Worm (Caenorhabditis elegans) whole organism, early embryonic: ENCODE measurements around the gene exos-4.1.

ENCODE experiments used
- B0310.2 ChIP-seq: sonication (generic microtip); optimal IDR thresholded peaks from 2 replicates; lab custom pipeline; 2016; ENCODE audit warnings: mild to moderate bottlenecking, missing genetic modification characterization, missing compliant biosample characterization
- F13C5.2 ChIP-seq: sonication (generic microtip); optimal IDR thresholded peaks from 2 replicates; lab custom pipeline; 2017; ENCODE audit warnings: mild to moderate bottlenecking, missing genetic modification characterization, inconsistent platforms, missing compliant biosample characterization
- aly-1 ChIP-seq: sonication (generic microtip); optimal IDR thresholded peaks from 2 replicates; lab custom pipeline; 2016; ENCODE audit warnings: missing genetic modification characterization, missing compliant biosample characterization
- ama-1 ChIP-seq: fragments of 150-350 bp; optimal IDR thresholded peaks from 2 replicates; lab custom pipeline; 2014
- ceh-13 ChIP-seq: fragments of 200-800 bp; sonication (Bioruptor generic); optimal IDR thresholded peaks from 2 replicates; lab custom pipeline; 2018; ENCODE audit warnings: mild to moderate bottlenecking, missing genetic modification characterization, missing compliant biosample characterization
- ceh-36 ChIP-seq: sonication (generic microtip); optimal IDR thresholded peaks from 2 replicates; lab custom pipeline; 2016; ENCODE audit warnings: missing genetic modification characterization, inconsistent platforms, missing compliant biosample characterization
- ets-7 ChIP-seq: sonication (generic microtip); optimal IDR thresholded peaks from 2 replicates; lab custom pipeline; 2016; ENCODE audit warnings: missing genotype, missing genetic modification characterization, missing compliant biosample characterization
- flt-1 ChIP-seq: fragments of 200-800 bp; sonication (Bioruptor generic); IDR thresholded peaks from 2 replicates; pipeline ENCODE4 v1.3.6; 2022; ENCODE audit warnings: missing genetic modification characterization, missing compliant biosample characterization
- hmbx-1 ChIP-seq: sonication (generic microtip); optimal IDR thresholded peaks from 2 replicates; lab custom pipeline; 2016; ENCODE audit warnings: mild to moderate bottlenecking, missing genetic modification characterization, missing compliant biosample characterization
- hmg-4 ChIP-seq: fragments of 200-800 bp; sonication (Bioruptor generic); optimal IDR thresholded peaks from 2 replicates; lab custom pipeline; 2018; ENCODE audit warnings: mild to moderate bottlenecking, missing genetic modification characterization, missing compliant biosample characterization
- hnd-1 ChIP-seq: sonication (generic microtip); optimal IDR thresholded peaks from 2 replicates; lab custom pipeline; 2016; ENCODE audit warnings: missing genetic modification characterization, missing compliant biosample characterization
- pes-1 ChIP-seq: fragments of 200-800 bp; sonication (Bioruptor generic); IDR thresholded peaks from 2 replicates; pipeline ENCODE4 v1.3.6; 2022; ENCODE audit warnings: missing genetic modification reagents, missing genetic modification characterization, missing compliant biosample characterization
- scrt-1 ChIP-seq: fragments of 200-800 bp; sonication (Bioruptor generic); IDR thresholded peaks from 2 replicates; pipeline ENCODE4 v1.3.6; 2022; ENCODE audit warnings: missing genetic modification characterization, missing compliant biosample characterization
- sea-1 ChIP-seq: fragments of 200-800 bp; sonication (Bioruptor generic); conservative IDR thresholded peaks from 2 replicates; pipeline ENCODE4 v1.3.6; 2022; ENCODE audit warnings: missing genetic modification characterization, missing compliant biosample characterization
- tbx-11 ChIP-seq: fragments of 200-800 bp; sonication (Bioruptor generic); IDR thresholded peaks from 2 replicates; pipeline ENCODE4 v1.3.6; 2022; ENCODE audit warnings: missing genetic modification characterization, missing compliant biosample characterization
- tbx-37 ChIP-seq: fragments of 200-800 bp; sonication (Bioruptor generic); conservative IDR thresholded peaks from 2 replicates; pipeline ENCODE4 v1.3.6; 2022; ENCODE audit warnings: missing genetic modification reagents, missing genetic modification characterization, missing compliant biosample characterization
- tra-4 ChIP-seq: sonication (generic microtip); optimal IDR thresholded peaks from 2 replicates; lab custom pipeline; 2017; ENCODE audit warnings: missing genetic modification characterization, missing compliant biosample characterization

The exos-4.1 gene

ce11 chrIV:13078342-13078741 lies 20.5 kb upstream of the exos-4.1 start:
- TF ChIP-seq sea-1 (GFP tag; lab: Robert Waterston, UW): no peak
- TF ChIP-seq B0310.2 (tag; lab: Kevin White, UChicago): no peak
- no peak for TF ChIP-seq ceh-36 (tag; lab: Kevin White, UChicago)
- no peak for TF ChIP-seq F13C5.2 (tag; lab: Kevin White, UChicago)
- TF ChIP-seq pes-1: no peak
- no peak for TF ChIP-seq hmbx-1
- TF ChIP-seq flt-1 (GFP tag; lab: Robert Waterston, UW): no peak
- no peak for TF ChIP-seq hnd-1 (tag; lab: Kevin White, UChicago)
- TF ChIP-seq ets-7 (tag; lab: Kevin White, UChicago): no peak
- no peak for TF ChIP-seq aly-1
- TF ChIP-seq ama-1 (lab: Kevin White, UChicago): no peak
- TF ChIP-seq ceh-13 (GFP tag; lab: Kevin White, UChicago): no peak
- TF ChIP-seq scrt-1 (GFP tag; lab: Robert Waterston, UW): no peak
- no peak for TF ChIP-seq tbx-11 (GFP tag; lab: Robert Waterston, UW)
- no peak for TF ChIP-seq hmg-4 (GFP tag; lab: Kevin White, UChicago)
- TF ChIP-seq tra-4 (tag; lab: Kevin White, UChicago): no peak
- TF ChIP-seq tbx-37 (GFP tag; lab: Robert Waterston, UW): no peak

- TF ChIP-seq tra-4 (tag; lab: Kevin White, UChicago) (no peak), B0310.2 (tag; lab: Kevin White, UChicago) (no peak), scrt-1 (GFP tag; lab: Robert Waterston, UW) (no peak), hnd-1 (tag; lab: Kevin White, UChicago) (no peak), F13C5.2 (tag; lab: Kevin White, UChicago) (no peak), ama-1 (lab: Kevin White, UChicago) (no peak)
These were observed 19.7 kb upstream of the exos-4.1 start, which contains the start of gene C39E9.8 for ce11 chrIV:13079119-13079518. Gene C39E9.8, plus strand, starts transcription at chrIV:13079446.

ce11 chrIV:13080185-13080584 lies 18.6 kb upstream of the exos-4.1 start:
- TF ChIP-seq flt-1 (GFP tag; lab: Robert Waterston, UW) (no peak), ceh-36 (tag; lab: Kevin White, UChicago) (no peak), tra-4 (tag; lab: Kevin White, UChicago) (no peak), ama-1 (lab: Kevin White, UChicago) (no peak), pes-1 (no peak), sea-1 (GFP tag; lab: Robert Waterston, UW) (no peak)

ce11 chrIV:13080861-13081260 lies 17.9 kb upstream of the exos-4.1 start:
- TF ChIP-seq B0310.2 (tag; lab: Kevin White, UChicago): no peak
- no peak for TF ChIP-seq tbx-11 (GFP tag; lab: Robert Waterston, UW)
- TF ChIP-seq tra-4 (tag; lab: Kevin White, UChicago): no peak
- no peak for TF ChIP-seq hnd-1 (tag; lab: Kevin White, UChicago)
- no peak for TF ChIP-seq hmbx-1
- no peak for TF ChIP-seq F13C5.2 (tag; lab: Kevin White, UChicago)

ce11 chrIV:13082106-13082505 lies 16.7 kb upstream of the exos-4.1 start:
- TF ChIP-seq tbx-37 (GFP tag; lab: Robert Waterston, UW): no peak
- TF ChIP-seq hnd-1 (tag; lab: Kevin White, UChicago): no peak
- TF ChIP-seq tbx-11 (GFP tag; lab: Robert Waterston, UW): no peak
- TF ChIP-seq hmg-4 (GFP tag; lab: Kevin White, UChicago): no peak
- no peak for TF ChIP-seq sea-1 (GFP tag; lab: Robert Waterston, UW)
- TF ChIP-seq scrt-1 (GFP tag; lab: Robert Waterston, UW): no peak
- TF ChIP-seq aly-1: no peak
- no peak for TF ChIP-seq ceh-13 (GFP tag; lab: Kevin White, UChicago)

- TF ChIP-seq B0310.2 (tag; lab: Kevin White, UChicago) (no peak), pes-1 (no peak), ets-7 (tag; lab: Kevin White, UChicago) (no peak), ceh-36 (tag; lab: Kevin White, UChicago) (no peak), hmbx-1 (no peak), hnd-1 (tag; lab: Kevin White, UChicago) (no peak)
These were observed 15.7 kb upstream of the exos-4.1 start for ce11 chrIV:13082836-13083763.

ce11 chrIV:13085675-13086074 lies 13.1 kb upstream of the exos-4.1 start:
- TF ChIP-seq ets-7 (tag; lab: Kevin White, UChicago): no peak
- no peak for TF ChIP-seq B0310.2 (tag; lab: Kevin White, UChicago)
- TF ChIP-seq ceh-13 (GFP tag; lab: Kevin White, UChicago): no peak
- no peak for TF ChIP-seq hmbx-1
- TF ChIP-seq tra-4 (tag; lab: Kevin White, UChicago): no peak
- no peak for TF ChIP-seq ama-1 (lab: Kevin White, UChicago)
- no peak for TF ChIP-seq tbx-37 (GFP tag; lab: Robert Waterston, UW)
- TF ChIP-seq flt-1 (GFP tag; lab: Robert Waterston, UW): no peak
- TF ChIP-seq tbx-11 (GFP tag; lab: Robert Waterston, UW): no peak
- TF ChIP-seq sea-1 (GFP tag; lab: Robert Waterston, UW): no peak
- TF ChIP-seq pes-1: no peak
- TF ChIP-seq scrt-1 (GFP tag; lab: Robert Waterston, UW): no peak
- TF ChIP-seq F13C5.2 (tag; lab: Kevin White, UChicago): no peak
- no peak for TF ChIP-seq hnd-1 (tag; lab: Kevin White, UChicago)
